Fruit fly (Drosophila melanogaster) whole organism, embryonic: ENCODE results near the gene CG7378.
A peak's percentile ranks its signal among the peaks of the same experiment; 100 is the strongest.

Source experiments
- Adf1 ChIP-seq: fragments of 200-800 bp; sonication (Bioruptor generic); IDR thresholded peaks from 2 replicates; pipeline ENCODE4 v1.3.6; 2022; ENCODE audit warnings: missing biosample characterization, missing genetic modification characterization
- Atf-2 ChIP-seq: fragments of 200-800 bp; sonication (Bioruptor generic); optimal IDR thresholded peaks from 2 replicates; lab custom pipeline; 2016; ENCODE audit warnings: missing biosample characterization, missing genetic modification characterization
- C15 ChIP-seq: fragments of 200-800 bp; sonication (Bioruptor generic); IDR thresholded peaks from 3 replicates; pipeline ENCODE4 v1.3.6; 2022; ENCODE audit warnings: missing biosample characterization, missing genetic modification characterization
- CG10366 ChIP-seq: fragments of 200-800 bp; sonication (Bioruptor generic); IDR thresholded peaks from 2 replicates; pipeline ENCODE4 v1.3.6; 2022; ENCODE audit warnings: missing biosample characterization, missing genetic modification characterization
- CG10431 ChIP-seq: fragments of 200-800 bp; sonication (Bioruptor generic); optimal IDR thresholded peaks from 3 replicates; lab custom pipeline; 2018; ENCODE audit warnings: missing biosample characterization, mild to moderate bottlenecking, missing genetic modification characterization
- CG11696 ChIP-seq: fragments of 200-800 bp; sonication (Bioruptor generic); IDR thresholded peaks from 2 replicates; pipeline ENCODE4 v1.3.6; 2022; ENCODE audit warnings: missing biosample characterization, missing genetic modification characterization
- CG12391 ChIP-seq: fragments of 200-800 bp; sonication (Bioruptor generic); optimal IDR thresholded peaks from 3 replicates; lab custom pipeline; 2018; ENCODE audit warnings: missing biosample characterization, mild to moderate bottlenecking, missing genetic modification characterization, moderate library complexity
- CG13123 ChIP-seq: fragments of 200-800 bp; sonication (Bioruptor generic); optimal IDR thresholded peaks from 2 replicates; lab custom pipeline; 2016; ENCODE audit warnings: missing biosample characterization, missing genetic modification characterization
- CG13894 ChIP-seq: fragments of 200-800 bp; sonication (Bioruptor generic); optimal IDR thresholded peaks from 3 replicates; lab custom pipeline; 2018; ENCODE audit warnings: missing biosample characterization, mild to moderate bottlenecking, missing genetic modification characterization, moderate library complexity
- CG17829 ChIP-seq: fragments of 200-800 bp; optimal IDR thresholded peaks from 2 replicates; lab custom pipeline; 2019; ENCODE audit warnings: missing biosample characterization, mild to moderate bottlenecking, missing genetic modification characterization, moderate library complexity
- CG2199 ChIP-seq: fragments of 200-800 bp; sonication (Bioruptor generic); IDR thresholded peaks from 3 replicates; pipeline ENCODE4 v1.3.6; 2022; ENCODE audit warnings: missing biosample characterization, missing genetic modification characterization
- CG34224 ChIP-seq: fragments of 200-800 bp; sonication (Bioruptor generic); IDR thresholded peaks from 3 replicates; pipeline ENCODE4 v1.3.6; 2022; ENCODE audit warnings: missing biosample characterization, missing genetic modification characterization; ENCODE audit not compliant: partially characterized antibody
- CG4360 ChIP-seq: fragments of 200-800 bp; sonication (Bioruptor generic); IDR thresholded peaks from 2 replicates; pipeline ENCODE4 v1.3.6; 2022; ENCODE audit warnings: missing biosample characterization, missing genetic modification characterization
- CG6254 ChIP-seq: fragments of 200-800 bp; sonication (Bioruptor generic); optimal IDR thresholded peaks from 3 replicates; lab custom pipeline; 2017; ENCODE audit warnings: mild to moderate bottlenecking, missing biosample characterization, missing genetic modification reagents, missing genetic modification characterization
- CG8359 ChIP-seq: fragments of 200-800 bp; sonication (Bioruptor generic); optimal IDR thresholded peaks from 2 replicates; lab custom pipeline; 2017; ENCODE audit warnings: missing biosample characterization, mild to moderate bottlenecking, missing genetic modification characterization, borderline replicate concordance
- CG8944 ChIP-seq: fragments of 200-800 bp; sonication (Bioruptor generic); optimal IDR thresholded peaks from 3 replicates; lab custom pipeline; 2016; ENCODE audit warnings: missing biosample characterization, missing genetic modification characterization
- Doc2 ChIP-seq: fragments of 200-800 bp; sonication (Bioruptor generic); IDR thresholded peaks from 2 replicates; pipeline ENCODE4 v1.3.6; 2022; ENCODE audit warnings: missing biosample characterization, missing genetic modification characterization
- Eip74EF ChIP-seq, 2 experiments: fragments of 200-800 bp in 1 of 2; fragments of >200 bp in 1 of 2; sonication (Bioruptor generic) in 1 of 2; optimal IDR thresholded peaks; 2 replicates each; lab custom pipeline; 2017 to 2019; ENCODE audit warnings: missing biosample characterization in 2 of 2, missing genetic modification characterization in 2 of 2, mild to moderate bottlenecking in 1 of 2, moderate library complexity in 1 of 2
- Ets65A ChIP-seq: fragments of 200-800 bp; sonication (Bioruptor generic); peaks from one replicate; lab custom pipeline; 2016; ENCODE audit warnings: missing biosample characterization, missing genetic modification characterization
- Hand ChIP-seq: fragments of 200-800 bp; sonication (Bioruptor generic); optimal IDR thresholded peaks from 2 replicates; lab custom pipeline; 2017; ENCODE audit warnings: mild to moderate bottlenecking, missing biosample characterization, missing genetic modification reagents, missing genetic modification characterization
- Nf-YA ChIP-seq: fragments of 200-800 bp; sonication (Bioruptor generic); IDR thresholded peaks from 2 replicates; pipeline ENCODE4 v1.3.6; 2022; ENCODE audit warnings: missing biosample characterization, missing genetic modification characterization
- PHDP ChIP-seq: fragments of 200-800 bp; sonication (Bioruptor generic); optimal IDR thresholded peaks from 3 replicates; lab custom pipeline; 2018; ENCODE audit warnings: missing biosample characterization, mild to moderate bottlenecking, missing genetic modification characterization, moderate library complexity
- Pdp1 ChIP-seq, 2 experiments: fragments of 200-800 bp; sonication (Bioruptor generic); optimal IDR thresholded peaks; 3 replicates each; lab custom pipeline; 2016; ENCODE audit warnings: missing biosample characterization in 2 of 2, missing genetic modification characterization in 2 of 2, mild to moderate bottlenecking in 1 of 2, moderate library complexity in 1 of 2
- abd-A ChIP-seq: fragments of 200-800 bp; sonication (Bioruptor generic); optimal IDR thresholded peaks from 3 replicates; lab custom pipeline; 2019; ENCODE audit warnings: missing biosample characterization, mild to moderate bottlenecking, missing genetic modification characterization, moderate library complexity
- ash1 ChIP-seq: fragments of 200-800 bp; sonication (Bioruptor generic); optimal IDR thresholded peaks from 2 replicates; lab custom pipeline; 2018; ENCODE audit warnings: missing biosample characterization, mild to moderate bottlenecking, missing genetic modification characterization
- crol ChIP-seq: fragments of 200-800 bp; sonication (Bioruptor generic); IDR thresholded peaks from 2 replicates; pipeline ENCODE4 v1.3.6; 2022; ENCODE audit warnings: missing biosample characterization, missing genetic modification characterization
- dpn ChIP-seq, 2 experiments: fragments of 200-800 bp; sonication (Bioruptor generic); optimal IDR thresholded peaks; 3 replicates each; lab custom pipeline; 2016; ENCODE audit warnings: missing biosample characterization in 2 of 2, missing genetic modification characterization in 2 of 2
- ewg ChIP-seq: fragments of 200-800 bp; sonication (Bioruptor generic); optimal IDR thresholded peaks from 3 replicates; lab custom pipeline; 2017; ENCODE audit warnings: mild to moderate bottlenecking, missing biosample characterization, missing genetic modification reagents, missing genetic modification characterization
- hkb ChIP-seq, 2 experiments: fragments of 200-800 bp in 1 of 2; fragments of >200 bp in 1 of 2; sonication (Bioruptor generic) in 1 of 2; IDR thresholded peaks in 1 of 2; optimal IDR thresholded peaks in 1 of 2; 2 replicates each; pipeline versions ENCODE4 v1.3.6 to Lab custom; 2017 to 2022; ENCODE audit warnings: missing biosample characterization in 1 of 2, missing genetic modification characterization in 1 of 2
- ind ChIP-seq: fragments of 200-800 bp; sonication (Bioruptor generic); optimal IDR thresholded peaks from 3 replicates; lab custom pipeline; 2016; ENCODE audit warnings: missing biosample characterization, missing genetic modification characterization
- oc ChIP-seq: fragments of 200-800 bp; sonication (Bioruptor generic); optimal IDR thresholded peaks from 2 replicates; lab custom pipeline; 2018; ENCODE audit warnings: missing biosample characterization, mild to moderate bottlenecking, missing genetic modification characterization, moderate library complexity
- sd ChIP-seq: fragments of 200-800 bp; sonication (Bioruptor generic); optimal IDR thresholded peaks from 3 replicates; lab custom pipeline; 2018; ENCODE audit warnings: missing biosample characterization, mild to moderate bottlenecking, missing genetic modification characterization, moderate library complexity
- sens ChIP-seq: fragments of 200-800 bp; sonication (Bioruptor generic); peaks from one replicate; lab custom pipeline; 2016; ENCODE audit warnings: missing biosample characterization, missing genetic modification characterization
- sqz ChIP-seq: fragments of 200-800 bp; sonication (Bioruptor generic); optimal IDR thresholded peaks from 3 replicates; lab custom pipeline; 2018; ENCODE audit warnings: missing biosample characterization, mild to moderate bottlenecking, missing genetic modification characterization
- sr ChIP-seq: fragments of 200-800 bp; sonication (Bioruptor generic); IDR thresholded peaks from 3 replicates; pipeline ENCODE4 v1.3.6; 2022; ENCODE audit warnings: missing biosample characterization, missing genetic modification characterization
- tio ChIP-seq: fragments of 200-800 bp; sonication (Bioruptor generic); optimal IDR thresholded peaks from 2 replicates; lab custom pipeline; 2017; ENCODE audit warnings: missing biosample characterization, missing genetic modification characterization, inconsistent platforms
- trh ChIP-seq: fragments of 200-800 bp; sonication (Bioruptor generic); optimal IDR thresholded peaks from 2 replicates; lab custom pipeline; 2016; ENCODE audit warnings: missing biosample characterization, missing genetic modification characterization
- tup ChIP-seq: fragments of 200-800 bp; sonication (Bioruptor generic); optimal IDR thresholded peaks from 2 replicates; lab custom pipeline; 2016; ENCODE audit warnings: missing biosample characterization, mild to moderate bottlenecking, missing genetic modification characterization, moderate library complexity
- vfl ChIP-seq: fragments of 200-800 bp; sonication (Bioruptor generic); optimal IDR thresholded peaks from 2 replicates; lab custom pipeline; 2016; ENCODE audit warnings: missing biosample characterization, missing genetic modification characterization
- wor ChIP-seq: fragments of 200-800 bp; sonication (Bioruptor generic); IDR thresholded peaks from 2 replicates; pipeline ENCODE4 v1.3.6; 2022; ENCODE audit warnings: missing biosample characterization, missing genetic modification characterization
- zfh1 ChIP-seq: fragments of 200-800 bp; sonication (Bioruptor generic); IDR thresholded peaks from 3 replicates; pipeline ENCODE4 v1.3.6; 2022; ENCODE audit warnings: missing biosample characterization, missing genetic modification characterization

Gene CG7378

DNA sequence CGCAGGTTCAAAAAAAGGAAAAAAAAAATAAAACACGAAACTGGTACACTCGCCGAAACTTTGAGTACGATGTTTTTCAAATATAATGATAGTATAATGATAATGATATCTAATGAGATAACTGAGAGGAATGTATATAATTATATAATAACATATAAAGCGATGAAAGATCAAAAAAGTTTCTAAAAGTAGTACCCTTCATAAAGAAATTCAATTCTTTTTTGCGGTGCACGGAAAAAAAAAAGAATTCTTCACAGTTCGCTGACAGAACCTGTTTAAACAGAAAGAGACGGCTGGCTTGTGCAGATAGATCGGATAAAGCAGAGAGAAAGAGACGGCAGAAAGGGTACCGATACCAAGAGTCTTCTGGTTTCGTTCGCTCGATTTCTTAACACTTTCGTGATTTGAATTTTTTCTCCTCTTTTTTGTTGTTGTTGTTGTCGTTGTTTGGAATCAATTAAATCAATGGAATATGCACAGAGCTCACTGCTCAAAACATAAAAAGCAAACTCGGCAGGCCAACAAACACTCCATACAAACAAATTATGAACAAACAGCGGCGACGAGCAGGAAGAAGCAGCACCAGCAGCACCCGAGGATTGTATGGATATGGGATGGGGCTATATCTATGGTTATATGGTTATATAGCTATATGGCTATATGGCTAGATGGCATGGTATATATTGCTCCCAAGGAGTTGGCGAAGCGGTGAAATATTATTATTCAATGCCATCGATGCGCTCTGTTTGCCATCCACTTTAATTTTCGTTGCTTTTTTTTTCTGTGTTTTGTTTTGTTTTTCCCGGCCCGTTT, 38.1 kb downstream of the CG7378 start (continued):
- TF ChIP-seq dpn (GFP tag; optimal IDR thresholded peaks at IDR 0.05; lab: Kevin White, UChicago) = peak in 1 of 2 experiments; percentile 67
- TF ChIP-seq, all 482 proteins: peak for 169

DNA sequence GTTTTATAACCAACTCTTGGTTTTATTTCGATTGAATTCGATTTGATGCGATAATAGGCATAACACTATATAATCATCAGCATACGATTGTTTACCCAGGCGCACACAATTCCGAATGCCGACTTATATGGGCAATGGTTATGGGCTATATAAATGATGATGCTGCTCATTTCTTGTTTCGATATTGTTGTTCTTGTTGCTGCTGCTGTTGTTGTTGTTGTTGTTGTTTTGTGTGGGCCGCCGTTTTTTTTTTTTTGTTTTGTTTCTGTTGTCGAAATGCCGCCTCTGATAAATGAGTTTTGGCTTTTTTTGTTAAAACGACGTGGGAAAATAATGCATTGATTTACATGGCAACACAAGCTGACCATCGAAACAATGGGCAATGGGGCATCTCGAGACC, 39.2 kb downstream of the CG7378 start:
- TF ChIP-seq sqz (GFP tag; lab: Kevin White, UChicago) (peak; percentile 86), sr (GFP tag; lab: Robert Waterston, UW) (peak; percentile 75; the same call in 2 of the 3 replicates), CG4360 (GFP tag; lab: Robert Waterston, UW) (peak; percentile 90), CG2199 (GFP tag; lab: Robert Waterston, UW) (peak; percentile 68; the same call in 2 of the 3 replicates), trh (GFP tag; lab: Kevin White, UChicago) (no peak), oc (tag; lab: Kevin White, UChicago) (peak; percentile 13), abd-A (peak; percentile 64), hkb (optimal IDR thresholded peaks at IDR 0.05; lab: Kevin White, UChicago) (no peak), hkb (GFP tag; IDR thresholded peaks at IDR 0.05; lab: Robert Waterston, UW) (no peak), Adf1 (GFP tag; lab: Robert Waterston, UW) (no peak), CG10431 (GFP tag; lab: Kevin White, UChicago) (peak; percentile 22), CG13894 (tag; lab: Kevin White, UChicago) (peak; percentile 3), sd (tag; lab: Kevin White, UChicago) (peak; percentile 17), Pdp1 (GFP tag; optimal IDR thresholded peaks at IDR 0.05; lab: Kevin White, UChicago) (peak in 1 of 2 experiments; percentile 16)

DNA sequence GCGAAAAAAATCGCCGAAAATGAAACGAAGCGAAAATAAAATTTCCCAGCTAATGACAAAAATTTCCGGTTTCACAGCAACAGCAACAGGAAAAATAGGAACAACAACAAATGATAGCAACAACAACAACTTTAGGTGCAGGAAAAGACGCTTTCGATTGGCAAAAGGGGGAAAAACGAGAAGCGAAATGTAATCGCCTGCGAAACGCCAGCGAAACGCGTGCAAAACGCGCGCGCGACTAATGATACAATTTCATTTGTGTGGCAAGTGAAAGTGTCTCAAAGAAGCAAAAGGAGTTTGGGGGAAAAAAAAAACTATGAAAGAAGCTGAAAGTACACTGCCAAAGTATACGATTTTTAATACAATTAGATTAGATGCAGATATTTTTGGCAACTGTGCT, 41.8 kb downstream of the CG7378 start:
- TF ChIP-seq sens (GFP tag; lab: Kevin White, UChicago) (peak; percentile 6), CG8359 (peak; percentile 98), CG13123 (no peak)

DNA sequence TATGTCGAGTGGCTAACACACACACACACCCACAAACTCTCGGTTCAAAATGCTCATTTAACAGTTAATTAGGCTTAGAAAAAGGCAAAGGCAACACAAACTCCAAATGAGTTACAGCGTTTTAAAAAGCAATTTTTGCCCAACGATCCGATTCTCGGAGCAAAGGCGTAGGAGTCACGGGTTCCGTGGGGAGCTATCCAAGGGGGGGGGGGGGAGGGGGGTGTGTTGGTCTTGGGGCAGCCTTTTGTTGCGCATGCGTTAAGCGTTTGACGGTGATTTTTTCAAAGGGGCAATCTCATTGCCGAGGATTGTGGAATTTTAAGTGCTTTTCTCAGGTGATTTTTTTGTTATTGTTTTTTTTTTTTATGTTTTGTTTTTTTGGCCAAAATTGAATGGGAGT, 42.4 kb downstream of the CG7378 start:
- TF ChIP-seq vfl (GFP tag; lab: Kevin White, UChicago) (no peak), Doc2 (no peak), crol (GFP tag; lab: Robert Waterston, UW) (peak; percentile 72), ewg (peak; percentile 28)

DNA sequence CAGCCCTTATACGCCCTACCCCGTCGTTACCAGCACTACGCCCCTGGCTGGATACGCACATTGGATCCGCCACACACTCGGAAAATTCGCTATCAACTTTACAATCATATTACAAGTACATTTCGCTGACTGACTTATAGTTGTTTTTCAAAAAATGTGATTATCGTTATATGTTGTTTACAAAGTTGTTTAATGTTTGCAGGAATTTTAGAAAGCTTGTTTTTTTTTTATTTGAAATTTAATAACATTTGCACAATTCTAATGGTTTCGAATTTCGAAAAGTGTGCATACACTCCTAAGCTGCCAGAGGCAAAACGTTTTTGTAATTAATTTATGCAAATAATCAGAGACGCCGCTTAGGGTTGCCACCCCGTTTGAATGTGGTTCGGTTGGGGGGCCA, 43.9 kb downstream of the CG7378 start:
- TF ChIP-seq Ets65A (GFP tag; lab: Kevin White, UChicago) (peak; percentile 38), C15 (GFP tag; lab: Robert Waterston, UW) (no peak)
- TF ChIP-seq, all 482 proteins: peak for 1

DNA sequence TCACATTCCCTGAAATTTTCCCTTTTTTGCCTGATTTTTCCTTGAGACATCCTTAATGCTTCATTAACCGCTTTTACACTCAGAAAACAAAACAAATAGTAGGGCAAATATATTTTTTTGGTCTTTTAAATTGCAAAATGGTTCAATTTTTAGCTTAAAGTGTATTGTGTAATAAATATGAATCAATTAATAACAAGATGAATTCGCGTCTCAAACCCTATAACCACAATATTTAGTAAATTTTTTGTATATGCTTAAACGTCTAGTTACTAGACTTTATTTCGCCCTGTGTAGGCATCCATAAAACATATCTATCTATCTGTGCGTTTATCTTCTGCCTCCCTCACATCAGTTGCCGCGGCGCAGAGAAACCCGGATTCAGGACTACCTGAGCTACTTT, 46.6 kb downstream of the CG7378 start:
- TF ChIP-seq CG17829 (peak; percentile 57), PHDP (no peak), Nf-YA (GFP tag; lab: Robert Waterston, UW) (no peak), CG10366 (no peak), CG6254 (GFP tag; lab: Kevin White, UChicago) (no peak), CG8944 (GFP tag; lab: Kevin White, UChicago) (no peak), C15 (GFP tag; lab: Robert Waterston, UW) (no peak), tup (GFP tag; lab: Kevin White, UChicago) (no peak), tio (GFP tag; lab: Kevin White, UChicago) (peak; percentile 1), wor (GFP tag; lab: Robert Waterston, UW) (no peak), CG12391 (tag; lab: Kevin White, UChicago) (peak; percentile 37), ind (no peak), CG11696 (no peak), CG34224 (GFP tag; lab: Robert Waterston, UW) (no peak), zfh1 (GFP tag; lab: Robert Waterston, UW) (0 out of 3 replicates have a peak, but pooled peaks have one; percentile 43), Eip74EF (GFP tag; optimal IDR thresholded peaks at IDR 0.05; lab: Kevin White, UChicago) (no peak), ash1 (GFP tag; lab: Kevin White, UChicago) (no peak), Atf-2 (GFP tag; lab: Kevin White, UChicago) (no peak), Hand (GFP tag; lab: Kevin White, UChicago) (no peak)
